Worm (Caenorhabditis elegans): Measurements from ENCODE around the gene T24E12.1.

ce11 chrII:3805518-3805917 is 20.2 kb downstream of the T24E12.1 start:
- TF ChIP-seq rnt-1 (tag; optimal IDR thresholded peaks at IDR 0.05) (no peak), ztf-4 (tag; optimal IDR thresholded peaks at IDR 0.05) (no peak), aly-2 (tag; optimal IDR thresholded peaks at IDR 0.05) (no peak), skn-1 (tag; optimal IDR thresholded peaks at IDR 0.05) (no peak), nhr-28 (tag; optimal IDR thresholded peaks at IDR 0.05) (no peak)
